Fruit fly (Drosophila melanogaster) whole organism, wandering third instar larva: Measurements from ENCODE around the gene CG33284.

Source experiments
- Jra ChIP-seq: sonication (Bioruptor generic); optimal IDR thresholded peaks from 2 replicates; lab custom pipeline; 2016; ENCODE audit warnings: missing biosample characterization, missing genetic modification characterization
- OdsH ChIP-seq: fragments of 200-800 bp; sonication (Bioruptor generic); optimal IDR thresholded peaks from 2 replicates; lab custom pipeline; 2016; ENCODE audit warnings: missing biosample characterization, mild to moderate bottlenecking, missing genetic modification characterization
- br ChIP-seq: fragments of 200-800 bp; sonication (Bioruptor generic); optimal IDR thresholded peaks from 2 replicates; lab custom pipeline; 2016; ENCODE audit warnings: missing biosample characterization, missing genetic modification characterization
- dl ChIP-seq, 2 experiments: fragments of 175-275, 200-275 bp in 1 of 2; fragments of 200-275 bp in 1 of 2; sonication (Bioruptor generic); optimal IDR thresholded peaks; lab custom pipeline; 2018; ENCODE audit warnings: mild to moderate bottlenecking in 2 of 2, missing biosample characterization in 2 of 2, missing genetic modification characterization in 2 of 2, moderate library complexity in 2 of 2; ENCODE audit not compliant: partially characterized antibody in 2 of 2, insufficient read depth in 1 of 2
- dsf ChIP-seq: sonication (Bioruptor generic); optimal IDR thresholded peaks from 2 replicates; lab custom pipeline; 2016; ENCODE audit warnings: missing biosample characterization, missing genetic modification characterization, borderline replicate concordance
- ey ChIP-seq: fragments of 200-800 bp; sonication (Bioruptor generic); optimal IDR thresholded peaks from 2 replicates; lab custom pipeline; 2016; ENCODE audit warnings: missing biosample characterization, missing genetic modification characterization
- h ChIP-seq: fragments of 200-800 bp; sonication (Bioruptor generic); optimal IDR thresholded peaks from 3 replicates; lab custom pipeline; 2016; ENCODE audit warnings: missing biosample characterization, mild to moderate bottlenecking, missing genetic modification characterization

- no peak for TF ChIP-seq dsf (GFP tag; lab: Kevin White, UChicago)
- TF ChIP-seq ey (GFP tag; lab: Kevin White, UChicago), result peak; percentile 30
- TF ChIP-seq h (GFP tag; lab: Kevin White, UChicago), result peak; percentile 56
- peak; percentile 62 for TF ChIP-seq OdsH (GFP tag; lab: Kevin White, UChicago)
- no peak for TF ChIP-seq Jra (GFP tag; lab: Kevin White, UChicago)
- no peak for TF ChIP-seq dl (GFP tag; optimal IDR thresholded peaks at IDR 0.05; lab: Kevin White, UChicago; ENCODE audit: insufficient read depth in 1 of 2, partially characterized antibody in 2 of 2)
- TF ChIP-seq br, result no peak
These were observed 23.1 kb upstream of the CG33284 start for dm6 chr3L:21100429-21100828.
